Worm (Caenorhabditis elegans) whole organism, L4/young adult: ENCODE results near the gene srab-2.

Experiments used
- W03F9.2 ChIP-seq: fragments of 150-350 bp; optimal IDR thresholded peaks from 2 replicates; lab custom pipeline; 2014; ENCODE audit warnings: missing biosample characterization, missing genetic modification characterization
- dao-5 ChIP-seq: sonication (generic microtip); optimal IDR thresholded peaks from 2 replicates; lab custom pipeline; 2016; ENCODE audit warnings: missing genotype, missing genetic modification characterization, moderate library complexity, missing compliant biosample characterization
- him-1 ChIP-seq: sonication (generic microtip); optimal IDR thresholded peaks from 2 replicates; lab custom pipeline; 2016; ENCODE audit warnings: missing genotype, missing genetic modification reagents, missing genetic modification characterization, missing compliant biosample characterization

The srab-2 gene

ce11 chrV:5064761-5065421, 39.9 kb downstream of the srab-2 start, which contains the start of gene mlk-1:
TSS of gene mlk-1 (minus strand) at chrV:5064811.
- TF ChIP-seq him-1 (tag; lab: Kevin White, UChicago) (peak; percentile 37), W03F9.2 (tag; lab: Kevin White, UChicago) (no peak), dao-5 (tag; lab: Kevin White, UChicago) (no peak)

DNA sequence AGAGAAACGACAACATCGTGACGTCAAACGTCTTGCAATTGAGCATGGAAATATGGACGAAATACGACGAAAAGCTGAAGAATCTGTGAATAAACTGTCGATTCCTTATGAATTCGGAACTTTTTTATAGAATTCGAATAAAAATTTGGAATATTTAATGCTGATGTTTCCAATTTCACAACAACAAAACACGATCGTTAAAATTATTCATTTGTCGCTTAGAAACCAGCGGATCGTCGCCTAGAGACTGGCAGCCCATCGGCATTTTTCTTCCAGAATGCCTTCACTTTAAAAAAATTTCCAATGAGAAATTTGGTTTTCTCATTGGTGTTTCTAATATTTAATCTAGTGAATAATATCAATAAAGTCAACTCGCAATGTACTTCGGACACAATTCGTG, 51.5 kb downstream of the srab-2 start, which contains the start of gene cwp-4:
Gene cwp-4, plus strand, starts transcription at position 301 of the 400 bp plus-strand sequence.
- TF ChIP-seq dao-5 (tag; lab: Kevin White, UChicago): no peak
- TF ChIP-seq him-1 (tag; lab: Kevin White, UChicago): no peak
- no peak for TF ChIP-seq W03F9.2 (tag; lab: Kevin White, UChicago)
